Worm (Caenorhabditis elegans) whole organism, mixed stage, embryonic: ENCODE results near the gene srh-69.

Source experiments
- M03D4.4 ChIP-seq: sonication (generic microtip); optimal IDR thresholded peaks from 2 replicates; lab custom pipeline; 2017; ENCODE audit warnings: mild to moderate bottlenecking, missing genetic modification characterization, missing compliant biosample characterization
- bed-3 ChIP-seq: fragments of 200-800 bp; sonication (Bioruptor generic); optimal IDR thresholded peaks from 3 replicates; lab custom pipeline; 2018; ENCODE audit warnings: mild to moderate bottlenecking, missing genetic modification characterization, moderate library complexity, missing compliant biosample characterization
- blmp-1 ChIP-seq: fragments of 150-350 bp; optimal IDR thresholded peaks from 2 replicates; lab custom pipeline; 2014; ENCODE audit warnings: missing biosample characterization, missing genetic modification characterization
- ceh-43 ChIP-seq: fragments of 200-800 bp; sonication (Bioruptor generic); optimal IDR thresholded peaks from 2 replicates; lab custom pipeline; 2018; ENCODE audit warnings: mild to moderate bottlenecking, missing genetic modification characterization, moderate library complexity, missing compliant biosample characterization
- ceh-83 ChIP-seq: fragments of 200-800 bp; sonication (Bioruptor generic); optimal IDR thresholded peaks from 2 replicates; lab custom pipeline; 2018; ENCODE audit warnings: mild to moderate bottlenecking, missing genetic modification characterization, missing compliant biosample characterization
- cnd-1 ChIP-seq: fragments of 200-800 bp; sonication (Bioruptor generic); optimal IDR thresholded peaks from 2 replicates; lab custom pipeline; 2018; ENCODE audit warnings: mild to moderate bottlenecking, missing genetic modification characterization, missing compliant biosample characterization
- drap-1 ChIP-seq: fragments of 200-800 bp; sonication (Bioruptor generic); optimal IDR thresholded peaks from 3 replicates; lab custom pipeline; 2018; ENCODE audit warnings: mild to moderate bottlenecking, missing genetic modification characterization, missing compliant biosample characterization
- elt-1 ChIP-seq: sonication (generic microtip); optimal IDR thresholded peaks from 2 replicates; lab custom pipeline; 2017; ENCODE audit warnings: missing genetic modification characterization, mild to moderate bottlenecking, missing compliant biosample characterization, antibody characterized with exemption, moderate library complexity, borderline replicate concordance; ENCODE audit not compliant: insufficient read depth
- flh-1 ChIP-seq: fragments of 200-800 bp; sonication (Bioruptor generic); optimal IDR thresholded peaks from 2 replicates; lab custom pipeline; 2018; ENCODE audit warnings: mild to moderate bottlenecking, missing genetic modification characterization, moderate library complexity, missing compliant biosample characterization
- ham-2 ChIP-seq: fragments of 200-800 bp; sonication (Bioruptor generic); optimal IDR thresholded peaks from 2 replicates; lab custom pipeline; 2018; ENCODE audit warnings: mild to moderate bottlenecking, missing genetic modification characterization, missing compliant biosample characterization
- hlh-1 ChIP-seq: fragments of 150-350 bp; optimal IDR thresholded peaks from 2 replicates; lab custom pipeline; 2014; ENCODE audit warnings: missing biosample characterization, missing genetic modification reagents, missing genetic modification characterization
- lin-13 ChIP-seq: fragments of 150-350 bp; optimal IDR thresholded peaks from 2 replicates; lab custom pipeline; 2014; ENCODE audit warnings: missing biosample characterization, missing genetic modification characterization
- lsy-2 ChIP-seq: fragments of 150-350 bp; optimal IDR thresholded peaks from 2 replicates; lab custom pipeline; 2014; ENCODE audit warnings: missing biosample characterization, missing genetic modification characterization
- mep-1 ChIP-seq: fragments of 150-350 bp; optimal IDR thresholded peaks from 2 replicates; lab custom pipeline; 2017; ENCODE audit warnings: missing biosample characterization, missing genetic modification reagents, missing genetic modification characterization, inconsistent platforms
- nhr-12 ChIP-seq: fragments of 150-350 bp; optimal IDR thresholded peaks from 2 replicates; lab custom pipeline; 2014; ENCODE audit warnings: missing biosample characterization, missing genetic modification characterization
- nhr-2 ChIP-seq: fragments of 150-350 bp; optimal IDR thresholded peaks from 2 replicates; lab custom pipeline; 2014; ENCODE audit warnings: missing biosample characterization, missing genetic modification characterization
- nhr-237 ChIP-seq: fragments of 150-350 bp; optimal IDR thresholded peaks from 2 replicates; lab custom pipeline; 2014; ENCODE audit warnings: missing biosample characterization, missing genetic modification characterization
- nhr-28 ChIP-seq: fragments of 150-350 bp; optimal IDR thresholded peaks from 2 replicates; lab custom pipeline; 2014; ENCODE audit warnings: missing biosample characterization, missing genetic modification characterization
- nhr-76 ChIP-seq: sonication (generic microtip); optimal IDR thresholded peaks from 2 replicates; lab custom pipeline; 2017; ENCODE audit warnings: missing biosample characterization, missing genetic modification characterization
- pha-4 ChIP-seq: fragments of 150-350 bp; optimal IDR thresholded peaks from 2 replicates; lab custom pipeline; 2018; ENCODE audit warnings: missing biosample characterization, missing genetic modification reagents, missing genetic modification characterization
- sem-2 ChIP-seq: fragments of 200-800 bp; sonication (Bioruptor generic); optimal IDR thresholded peaks from 2 replicates; lab custom pipeline; 2018; ENCODE audit warnings: mild to moderate bottlenecking, missing genetic modification characterization, missing compliant biosample characterization
- snpc-4 ChIP-seq: fragments of 150-350 bp; optimal IDR thresholded peaks from 2 replicates; lab custom pipeline; 2014; ENCODE audit warnings: missing biosample characterization, missing genetic modification characterization
- sptf-1 ChIP-seq: sonication (generic microtip); optimal IDR thresholded peaks from 2 replicates; lab custom pipeline; 2017; ENCODE audit warnings: mild to moderate bottlenecking, missing genetic modification characterization, moderate library complexity, missing compliant biosample characterization
- tbx-8 ChIP-seq: fragments of 200-800 bp; sonication (Bioruptor generic); optimal IDR thresholded peaks from 2 replicates; lab custom pipeline; 2018; ENCODE audit warnings: mild to moderate bottlenecking, missing genetic modification characterization, moderate library complexity, missing compliant biosample characterization
- unc-120 ChIP-seq: sonication (generic microtip); optimal IDR thresholded peaks from 2 replicates; lab custom pipeline; 2017; ENCODE audit warnings: missing genetic modification characterization, missing compliant biosample characterization; ENCODE audit not compliant: poor library complexity, severe bottlenecking
- unc-39 ChIP-seq: fragments of 150-350 bp; optimal IDR thresholded peaks from 2 replicates; lab custom pipeline; 2014; ENCODE audit warnings: missing biosample characterization, missing genetic modification characterization
- unc-62 ChIP-seq: fragments of 150-350 bp; optimal IDR thresholded peaks from 2 replicates; lab custom pipeline; 2014; ENCODE audit warnings: missing biosample characterization, missing genetic modification reagents, missing genetic modification characterization
- zip-8 ChIP-seq: fragments of 150-350 bp; optimal IDR thresholded peaks from 2 replicates; lab custom pipeline; 2014; ENCODE audit warnings: missing biosample characterization, missing genetic modification characterization
- ztf-11 ChIP-seq: fragments of 150-350 bp; optimal IDR thresholded peaks from 2 replicates; lab custom pipeline; 2014; ENCODE audit warnings: missing biosample characterization, missing genetic modification characterization

Gene srh-69

ce11 chrII:12519616-12520015 is 5.1 kb upstream of the srh-69 start, which contains the start of gene ceh-99:
Gene ceh-99 (plus strand): TSS chrII:12519981.
- TF ChIP-seq unc-39 (tag; lab: Kevin White, UChicago) (no peak), ztf-11 (no peak), lin-13 (no peak), sem-2 (GFP tag; lab: Kevin White, UChicago) (no peak), ceh-83 (GFP tag; lab: Kevin White, UChicago) (no peak), elt-1 (tag; lab: Kevin White, UChicago) (no peak), pha-4 (tag; lab: Kevin White, UChicago) (no peak), nhr-28 (tag; lab: Kevin White, UChicago) (no peak), hlh-1 (tag; lab: Kevin White, UChicago) (no peak), nhr-12 (tag; lab: Kevin White, UChicago) (no peak), cnd-1 (tag; lab: Kevin White, UChicago) (no peak), nhr-237 (tag; lab: Kevin White, UChicago) (no peak), tbx-8 (no peak), flh-1 (GFP tag; lab: Kevin White, UChicago) (no peak)

- no peak for TF ChIP-seq ceh-43 (GFP tag; lab: Kevin White, UChicago)
- no peak for TF ChIP-seq elt-1 (tag; lab: Kevin White, UChicago)
Observed at ce11 chrII:12518809-12519344, 4.4 kb upstream of the srh-69 start, which contains the start of gene srh-70. Gene srh-70 (minus strand): TSS chrII:12518859.

ce11 chrII:12518008-12518407 is 3.5 kb upstream of the srh-69 start:
- TF ChIP-seq hlh-1 (tag; lab: Kevin White, UChicago) (no peak), nhr-76 (tag; lab: Kevin White, UChicago) (no peak), mep-1 (tag; lab: Kevin White, UChicago) (no peak), nhr-12 (tag; lab: Kevin White, UChicago) (no peak), M03D4.4 (no peak), pha-4 (tag; lab: Kevin White, UChicago) (no peak), ztf-11 (no peak), elt-1 (tag; lab: Kevin White, UChicago) (no peak), ham-2 (GFP tag; lab: Kevin White, UChicago) (no peak), unc-120 (tag; lab: Kevin White, UChicago) (no peak), zip-8 (no peak), nhr-2 (tag; lab: Kevin White, UChicago) (no peak), blmp-1 (no peak), nhr-237 (tag; lab: Kevin White, UChicago) (no peak), lsy-2 (tag; lab: Kevin White, UChicago) (no peak), ceh-83 (GFP tag; lab: Kevin White, UChicago) (no peak), unc-62 (GFP tag; lab: Kevin White, UChicago) (no peak), lin-13 (no peak), nhr-28 (tag; lab: Kevin White, UChicago) (no peak), tbx-8 (no peak)

ce11 chrII:12516313-12516712 is 1.8 kb upstream of the srh-69 start, which contains the start of gene srh-61:
Gene srh-61 (minus strand): TSS chrII:12516413.
- TF ChIP-seq snpc-4 (tag; lab: Kevin White, UChicago) = no peak
- TF ChIP-seq sptf-1 = no peak
- no peak for TF ChIP-seq lin-13
- TF ChIP-seq, all 35 proteins: peak for 0

- TF ChIP-seq cnd-1 (tag; lab: Kevin White, UChicago) (no peak), nhr-12 (tag; lab: Kevin White, UChicago) (no peak), blmp-1 (no peak), zip-8 (no peak), bed-3 (GFP tag; lab: Kevin White, UChicago) (no peak), tbx-8 (no peak)
- TF ChIP-seq, all 35 proteins: peak for 0
Observed at ce11 chrII:12511866-12512265, 2.7 kb downstream of the srh-69 start, which contains the start of gene srh-73. Gene srh-73 (plus strand): TSS chrII:12512166.

ce11 chrII:12508650-12509049 is 5.9 kb downstream of the srh-69 start, which contains the start of gene srh-67:
Gene srh-67 (plus strand): TSS chrII:12508950.
- no peak for TF ChIP-seq drap-1 (GFP tag; lab: Kevin White, UChicago)
